Worm (Caenorhabditis elegans): ENCODE results near the gene nhr-156.

nhr-156 gene

DNA sequence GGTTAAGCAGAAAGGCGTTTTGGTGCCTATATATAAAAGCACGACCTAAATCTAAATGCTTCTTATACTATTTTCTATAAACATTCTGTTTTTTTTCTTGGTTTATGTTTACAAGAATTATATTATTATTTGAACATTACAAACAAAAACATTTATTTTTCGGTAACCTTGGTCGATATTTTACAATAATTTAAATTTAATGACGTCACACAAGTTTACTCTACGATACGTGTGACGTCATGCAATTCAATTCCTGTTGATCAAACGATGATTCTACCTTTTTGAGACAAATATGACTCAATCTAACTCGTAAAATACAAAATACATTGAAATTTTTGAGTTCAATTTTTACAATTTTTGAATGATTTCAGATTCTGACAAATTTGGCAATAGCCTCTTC lies 9.9 kb upstream of the nhr-156 start:
- TF ChIP-seq K02D7.2 (tag; optimal IDR thresholded peaks at IDR 0.05): no peak
- no peak for TF ChIP-seq ceh-30 (tag; optimal IDR thresholded peaks at IDR 0.05)
- TF ChIP-seq ceh-14 (tag; optimal IDR thresholded peaks at IDR 0.05): no peak
- no peak for TF ChIP-seq madf-2 (tag; optimal IDR thresholded peaks at IDR 0.05)
- TF ChIP-seq ceh-9 (tag; optimal IDR thresholded peaks at IDR 0.05): no peak
- TF ChIP-seq ahr-1 (tag; optimal IDR thresholded peaks at IDR 0.05): no peak
- TF ChIP-seq unc-86 (tag; optimal IDR thresholded peaks at IDR 0.05): no peak
- no peak for TF ChIP-seq hlh-30 (tag; optimal IDR thresholded peaks at IDR 0.05; ENCODE audit: insufficient read depth)
- no peak for TF ChIP-seq ttx-3 (tag; optimal IDR thresholded peaks at IDR 0.05)
- TF ChIP-seq ztf-16 (tag; optimal IDR thresholded peaks at IDR 0.05): no peak
- no peak for TF ChIP-seq dmd-4 (tag; optimal IDR thresholded peaks at IDR 0.05; ENCODE audit: borderline replicate concordance)
- no peak for TF ChIP-seq pros-1 (tag; optimal IDR thresholded peaks at IDR 0.05)
- no peak for TF ChIP-seq hlh-6 (tag; optimal IDR thresholded peaks at IDR 0.05)
- TF ChIP-seq ama-1 (optimal IDR thresholded peaks at IDR 0.05): no peak
- TF ChIP-seq ceh-31 (tag; optimal IDR thresholded peaks at IDR 0.05): no peak
- TF ChIP-seq ceh-19 (GFP tag; optimal IDR thresholded peaks at IDR 0.05): no peak
- no peak for TF ChIP-seq tbx-2 (tag; optimal IDR thresholded peaks at IDR 0.05)
- no peak for TF ChIP-seq ceh-22 (tag; optimal IDR thresholded peaks at IDR 0.05)

- TF ChIP-seq dmd-4 (tag; optimal IDR thresholded peaks at IDR 0.05; ENCODE audit: borderline replicate concordance) (no peak), ztf-16 (tag; optimal IDR thresholded peaks at IDR 0.05) (no peak), sdc-2 (tag; optimal IDR thresholded peaks at IDR 0.05) (no peak), unc-42 (tag; optimal IDR thresholded peaks at IDR 0.05) (no peak), pax-1 (tag; optimal IDR thresholded peaks at IDR 0.05) (no peak)
Measured at ce11 chrV:3900102-3900501, 5.8 kb upstream of the nhr-156 start, which contains the start of gene irld-22. Gene irld-22, minus strand, starts transcription at chrV:3900202.

DNA sequence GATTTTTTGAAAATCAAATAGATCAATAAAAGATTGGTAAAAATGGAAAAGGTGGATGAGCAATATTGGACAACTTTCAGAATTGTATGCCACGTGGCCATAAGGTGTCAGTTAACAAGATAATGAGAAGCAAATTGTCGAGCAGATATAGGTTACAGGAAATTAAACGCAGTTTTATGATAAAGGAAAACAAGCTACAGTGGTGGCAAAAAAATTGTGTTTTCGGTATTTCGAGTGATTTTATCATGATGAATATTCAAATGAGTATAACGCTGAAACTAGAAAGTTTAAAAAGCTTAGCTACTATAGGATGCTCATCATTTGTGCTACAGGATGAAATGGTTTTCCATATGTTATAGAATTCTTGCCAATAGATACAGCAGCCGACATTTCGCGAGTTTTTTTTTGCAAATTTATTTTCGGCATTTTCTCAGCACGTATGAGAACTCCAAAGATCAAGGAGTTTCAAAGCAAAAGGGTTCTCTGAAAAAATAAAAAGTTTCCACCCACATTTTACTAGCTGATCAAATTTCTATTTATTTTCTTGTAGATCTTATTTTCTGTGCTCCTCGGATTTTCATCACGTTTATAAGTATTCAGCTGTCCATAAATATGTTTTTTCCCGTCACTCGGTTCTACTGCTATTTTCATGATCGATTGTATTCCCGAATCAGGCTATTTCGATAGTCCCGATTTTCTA lies 3.3 kb upstream of the nhr-156 start, which contains the start of the genes str-229 and srh-190:
Gene str-229 (minus strand): TSS at position 101 of the 700 bp plus-strand sequence.
Gene srh-190 (plus strand): TSS at position 650 of the 700 bp plus-strand sequence.
- no peak for TF ChIP-seq ama-1 (optimal IDR thresholded peaks at IDR 0.05)
- TF ChIP-seq ref-2 (tag; optimal IDR thresholded peaks at IDR 0.05): no peak
- TF ChIP-seq ceh-9 (tag; optimal IDR thresholded peaks at IDR 0.05): no peak
- no peak for TF ChIP-seq pha-2 (tag; optimal IDR thresholded peaks at IDR 0.05)
- no peak for TF ChIP-seq che-1 (tag; optimal IDR thresholded peaks at IDR 0.05)
- no peak for TF ChIP-seq hlh-13 (GFP tag; optimal IDR thresholded peaks at IDR 0.05)
- no peak for TF ChIP-seq nhr-232 (tag; optimal IDR thresholded peaks at IDR 0.05)
- no peak for TF ChIP-seq fax-1 (tag; optimal IDR thresholded peaks at IDR 0.05)

DNA sequence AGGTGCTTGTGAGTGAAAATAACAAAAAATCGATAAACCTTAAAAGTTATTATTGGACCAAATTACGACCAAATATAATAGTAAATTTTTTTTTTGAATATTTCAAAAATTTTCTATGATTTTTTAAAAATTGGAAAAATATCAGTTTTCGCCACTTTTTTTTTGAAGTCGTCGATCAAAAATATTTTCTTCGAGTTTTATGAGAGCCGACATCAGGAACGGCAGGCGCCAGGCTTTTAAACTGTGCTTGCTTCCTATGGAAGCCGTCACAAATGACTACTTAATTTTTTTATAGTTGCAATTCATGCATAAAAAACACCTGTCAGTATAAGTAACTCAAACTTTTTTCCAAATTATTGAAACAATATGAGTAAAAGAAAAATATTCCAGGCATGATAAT lies 2.5 kb upstream of the nhr-156 start:
- TF ChIP-seq unc-55 (GFP tag; optimal IDR thresholded peaks at IDR 0.05) (no peak), lin-11 (tag; optimal IDR thresholded peaks at IDR 0.05) (no peak), unc-86 (tag; optimal IDR thresholded peaks at IDR 0.05) (no peak), ceh-34 (tag; optimal IDR thresholded peaks at IDR 0.05) (no peak), tbx-7 (tag; optimal IDR thresholded peaks at IDR 0.05) (no peak), ceh-18 (tag; optimal IDR thresholded peaks at IDR 0.05) (no peak), ama-1 (optimal IDR thresholded peaks at IDR 0.05) (no peak), K09A11.1 (tag; optimal IDR thresholded peaks at IDR 0.05; ENCODE audit: insufficient read depth) (no peak), hlh-8 (tag; optimal IDR thresholded peaks at IDR 0.05) (no peak), lim-6 (tag; optimal IDR thresholded peaks at IDR 0.05) (no peak), dmd-4 (tag; optimal IDR thresholded peaks at IDR 0.05; ENCODE audit: borderline replicate concordance) (no peak)

DNA sequence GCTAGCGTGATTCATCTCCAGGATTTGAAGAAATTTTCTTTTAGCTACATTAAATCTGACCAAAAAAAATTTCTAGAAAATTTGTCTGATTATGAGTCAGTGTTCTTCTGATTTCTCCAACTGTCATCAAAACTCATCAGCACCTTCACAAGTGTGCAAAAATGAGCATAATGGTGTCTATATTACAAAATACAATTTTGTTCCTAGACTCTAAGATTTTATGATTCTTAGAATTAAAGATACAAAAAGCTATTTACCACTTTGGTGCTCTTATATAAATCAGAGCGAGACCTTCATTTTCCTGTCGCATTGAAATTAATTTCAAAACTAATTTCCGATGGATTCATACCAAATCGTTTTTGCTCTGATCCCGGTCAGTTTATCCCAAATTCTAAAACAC lies 6.6 kb downstream of the nhr-156 start, which contains the start of gene srx-68:
Gene srx-68 (plus strand): TSS at position 301 of the 400 bp plus-strand sequence.
- TF ChIP-seq dmd-4 (tag; optimal IDR thresholded peaks at IDR 0.05; ENCODE audit: borderline replicate concordance) (no peak), K02D7.2 (tag; optimal IDR thresholded peaks at IDR 0.05) (no peak), ceh-30 (tag; optimal IDR thresholded peaks at IDR 0.05) (no peak), lim-6 (tag; optimal IDR thresholded peaks at IDR 0.05) (no peak), hlh-15 (tag; optimal IDR thresholded peaks at IDR 0.05) (no peak)

All from whole organism, late embryonic.